Fruit fly (Drosophila melanogaster) whole organism, wandering third instar larva: Measurements from ENCODE around the gene CG32388.
"Not testable (repeated sequence)": the region's sequence is repeated elsewhere in the genome, so short reads cannot be mapped to it uniquely, and the experiment has no call there.

Source experiments
- Dfd ChIP-seq: fragments of >200 bp; optimal IDR thresholded peaks from 2 replicates; lab custom pipeline; 2017; ENCODE audit warnings: missing biosample characterization, missing genetic modification characterization
- N ChIP-seq: fragments of >200 bp; optimal IDR thresholded peaks from 2 replicates; lab custom pipeline; 2018; ENCODE audit warnings: missing biosample characterization, missing external identifiers, missing genetic modification characterization
- brk ChIP-seq: fragments of 200-800 bp; sonication (Bioruptor generic); optimal IDR thresholded peaks from 2 replicates; lab custom pipeline; 2016; ENCODE audit warnings: missing biosample characterization, mild to moderate bottlenecking, missing genetic modification characterization

DNA sequence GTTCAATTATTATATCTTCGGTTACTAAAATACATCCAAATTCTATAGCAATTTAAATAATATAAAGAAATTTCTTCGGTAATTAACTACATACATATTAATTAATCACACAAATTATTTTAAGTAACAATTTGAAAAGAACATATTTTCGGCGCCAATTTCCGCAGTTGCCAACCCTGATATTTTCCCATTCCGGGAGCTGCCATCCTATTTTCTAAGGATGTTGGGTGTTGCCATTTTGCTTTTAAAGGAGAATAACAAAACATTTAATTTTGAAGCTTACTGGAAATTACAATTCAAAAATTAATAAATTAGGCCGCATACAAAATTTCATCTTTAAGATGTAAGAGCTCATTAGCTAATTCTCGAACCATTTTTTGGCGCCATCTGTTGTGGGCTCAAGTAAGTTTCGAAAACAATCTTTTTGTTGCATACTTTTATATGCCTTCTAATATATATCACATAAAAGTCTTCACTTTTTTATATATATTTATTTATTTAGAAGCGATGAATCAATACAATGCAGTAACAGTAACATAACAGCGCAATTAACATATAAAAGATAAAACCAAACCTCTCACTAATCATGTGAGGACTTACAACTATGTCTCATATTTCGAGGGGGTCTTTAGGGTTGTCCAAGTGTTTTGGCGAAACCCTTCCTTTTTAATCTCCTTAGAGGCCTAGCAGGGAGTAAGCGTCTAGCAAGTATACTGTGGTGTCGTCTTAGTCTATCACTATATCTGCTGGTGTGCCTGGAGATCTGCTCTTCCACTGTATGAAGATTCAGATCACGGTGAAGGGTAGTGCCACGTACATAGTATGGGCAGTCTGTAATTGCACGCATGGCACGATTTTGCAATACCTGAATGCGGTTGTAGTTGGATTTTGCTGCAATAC, 10.3 kb upstream of the CG32388 start:
- not testable (repeated sequence) for TF ChIP-seq N (GFP tag; lab: Kevin White, UChicago); Dfd; brk (GFP tag; lab: Kevin White, UChicago)
